Fruit fly (Drosophila melanogaster): ENCODE results near the gene Srp54.

Srp54 gene

dm6 chr2L:9937908-9938307, 25.2 kb downstream of the Srp54 start, which contains the start of gene Arglu1 (continued):
- TF ChIP-seq CG2712 (tag; optimal IDR thresholded peaks at IDR 0.05) (peak; percentile 28), bcd (GFP tag; optimal IDR thresholded peaks at IDR 0.05) (no peak), Doc3 (GFP tag; IDR thresholded peaks at IDR 0.05; ENCODE audit: partially characterized antibody) (no peak), Hr39 (optimal IDR thresholded peaks at IDR 0.05) (no peak), Opbp (GFP tag; IDR thresholded peaks at IDR 0.05; ENCODE audit: partially characterized antibody) (no peak), lmd (GFP tag; IDR thresholded peaks at IDR 0.05) (peak; percentile 26; the same call in 1 of the 2 replicates), CG6813 (GFP tag; optimal IDR thresholded peaks at IDR 0.05) (no peak), CG10321 (GFP tag; IDR thresholded peaks at IDR 0.05) (no peak), so (GFP tag; IDR thresholded peaks at IDR 0.05) (no peak), CG13123 (GFP tag; optimal IDR thresholded peaks at IDR 0.05) (no peak), Mes4 (GFP tag; optimal IDR thresholded peaks at IDR 0.05) (no peak), klu (GFP tag; IDR thresholded peaks at IDR 0.05) (no peak), Ptx1 (GFP tag; IDR thresholded peaks at IDR 0.05) (peak; percentile 39; the same call in 1 of the 2 replicates), pzg (GFP tag; optimal IDR thresholded peaks at IDR 0.05) (peak; percentile 60), CkIIα-i1 (GFP tag; IDR thresholded peaks at IDR 0.05) (no peak), ranshi (GFP tag; IDR thresholded peaks at IDR 0.05) (no peak), gcm2 (GFP tag; optimal IDR thresholded peaks at IDR 0.05) (no peak), fd3F (GFP tag; optimal IDR thresholded peaks at IDR 0.05) (no peak), Ets65A (GFP tag) (no peak), Pdp1 (GFP tag; optimal IDR thresholded peaks at IDR 0.05) (peak in 1 of 2 experiments; percentile 81), Dfd (GFP tag; optimal IDR thresholded peaks at IDR 0.05) (no peak), CG17912 (GFP tag; optimal IDR thresholded peaks at IDR 0.05) (no peak), CG18619 (GFP tag; optimal IDR thresholded peaks at IDR 0.05) (no peak), Dll (GFP tag; IDR thresholded peaks at IDR 0.05; ENCODE audit: partially characterized antibody) (0 out of 4 replicates have a peak, but pooled peaks have one; percentile 31), CG9817 (tag; optimal IDR thresholded peaks at IDR 0.05) (no peak), pros (GFP tag; optimal IDR thresholded peaks at IDR 0.05) (no peak), fd96Cb (tag; optimal IDR thresholded peaks at IDR 0.05) (no peak), Sry-β (GFP tag; optimal IDR thresholded peaks at IDR 0.05) (no peak), dpn (GFP tag; optimal IDR thresholded peaks at IDR 0.05) (no peak), org-1 (GFP tag; optimal IDR thresholded peaks at IDR 0.05) (no peak), Six4 (GFP tag; optimal IDR thresholded peaks at IDR 0.05) (no peak), stwl (tag; optimal IDR thresholded peaks at IDR 0.05) (peak; percentile 52), dimm (GFP tag; IDR thresholded peaks at IDR 0.05) (no peak), Sin3A (optimal IDR thresholded peaks at IDR 0.05) (peak; percentile 18), h (optimal IDR thresholded peaks at IDR 0.05) (no peak), Kr (GFP tag; optimal IDR thresholded peaks at IDR 0.05) (no peak), Sox100B (GFP tag; optimal IDR thresholded peaks at IDR 0.05) (no peak), CG6765 (GFP tag; optimal IDR thresholded peaks at IDR 0.05) (no peak), CG4424 (GFP tag; optimal IDR thresholded peaks at IDR 0.05) (no peak), MESR4 (GFP tag; optimal IDR thresholded peaks at IDR 0.05) (peak; percentile 85), odd (GFP tag; optimal IDR thresholded peaks at IDR 0.05) (no peak), CG4360 (GFP tag; IDR thresholded peaks at IDR 0.05) (no peak), CG17612 (GFP tag; IDR thresholded peaks at IDR 0.05) (no peak), ems (GFP tag; optimal IDR thresholded peaks at IDR 0.05) (peak; percentile 28), Fer3 (tag; optimal IDR thresholded peaks at IDR 0.05) (no peak), CG14710 (tag; optimal IDR thresholded peaks at IDR 0.05) (no peak), CG9727 (GFP tag; optimal IDR thresholded peaks at IDR 0.05) (no peak), Myb (GFP tag; optimal IDR thresholded peaks at IDR 0.05) (peak; percentile 26), CG2199 (GFP tag; IDR thresholded peaks at IDR 0.05) (no peak), Hr51 (GFP tag; optimal IDR thresholded peaks at IDR 0.05) (peak in 1 of 2 experiments; percentile 6), gfzf (GFP tag; optimal IDR thresholded peaks at IDR 0.05) (peak; percentile 67), run (tag; optimal IDR thresholded peaks at IDR 0.05) (no peak)

Measured in whole organism, embryonic.